Worm (Caenorhabditis elegans) whole organism, L1 larva: Measurements from ENCODE around the gene rbm-26.

Experiments
- C04F5.9 ChIP-seq: sonication (generic microtip); optimal IDR thresholded peaks from 2 replicates; lab custom pipeline; 2016; ENCODE audit warnings: missing genetic modification characterization, missing compliant biosample characterization
- Y116A8C.19 ChIP-seq: sonication (generic microtip); optimal IDR thresholded peaks from 2 replicates; lab custom pipeline; 2016; ENCODE audit warnings: missing compliant biosample characterization, missing genetic modification characterization, borderline replicate concordance
- alr-1 ChIP-seq: fragments of 200-800 bp; sonication (Bioruptor generic); optimal IDR thresholded peaks from 2 replicates; lab custom pipeline; 2018; ENCODE audit warnings: borderline replicate concordance, mild to moderate bottlenecking, missing genetic modification characterization, missing compliant biosample characterization
- blmp-1 ChIP-seq: fragments of 150-350 bp; optimal IDR thresholded peaks from 2 replicates; lab custom pipeline; 2014; ENCODE audit warnings: missing biosample characterization, missing genetic modification characterization
- ceh-63 ChIP-seq: fragments of 200-800 bp; sonication (Bioruptor generic); optimal IDR thresholded peaks from 2 replicates; lab custom pipeline; 2018; ENCODE audit warnings: mild to moderate bottlenecking, missing genetic modification characterization, missing compliant biosample characterization
- ceh-88 ChIP-seq: fragments of 200-800 bp; sonication (Bioruptor generic); IDR thresholded peaks from 2 replicates; pipeline ENCODE4 v1.3.6; 2022; ENCODE audit warnings: missing genetic modification characterization, missing compliant biosample characterization
- ceh-90 ChIP-seq: sonication (generic microtip); optimal IDR thresholded peaks from 2 replicates; lab custom pipeline; 2016; ENCODE audit warnings: missing genetic modification characterization, missing compliant biosample characterization
- ces-1 ChIP-seq: fragments of 150-350 bp; optimal IDR thresholded peaks from 2 replicates; lab custom pipeline; 2014; ENCODE audit warnings: missing biosample characterization, missing genetic modification reagents, missing genetic modification characterization
- dsc-1 ChIP-seq: sonication (generic microtip); optimal IDR thresholded peaks from 2 replicates; lab custom pipeline; 2016; ENCODE audit warnings: mild to moderate bottlenecking, missing genetic modification characterization, missing compliant biosample characterization
- efl-1 ChIP-seq, 4 experiments: fragments of 150-350 bp; optimal IDR thresholded peaks in 3 of 4; peaks in 1 of 4; 1 replicate in 1 of 4; 2 replicates in 3 of 4; lab custom pipeline; 2014; ENCODE audit warnings: missing biosample characterization in 2 of 4, missing genetic modification characterization in 2 of 4, missing genetic modification reagents in 2 of 4
- elt-2 ChIP-seq: sonication (generic microtip); optimal IDR thresholded peaks from 2 replicates; lab custom pipeline; 2016; ENCODE audit warnings: missing genetic modification characterization, mild to moderate bottlenecking, inconsistent platforms, missing compliant biosample characterization, missing genetic modification reagents
- fos-1 ChIP-seq: fragments of 150-350 bp; optimal IDR thresholded peaks from 2 replicates; lab custom pipeline; 2014; ENCODE audit warnings: missing biosample characterization, missing genetic modification characterization
- hlh-4 ChIP-seq: sonication (generic microtip); optimal IDR thresholded peaks from 2 replicates; lab custom pipeline; 2016; ENCODE audit warnings: mild to moderate bottlenecking, missing genetic modification characterization, missing compliant biosample characterization
- isw-1 ChIP-seq: fragments of 200-800 bp; sonication (Bioruptor generic); IDR thresholded peaks from 2 replicates; pipeline ENCODE4 v1.3.6; 2022; ENCODE audit warnings: missing genetic modification characterization, missing compliant biosample characterization
- jun-1 ChIP-seq: fragments of 150-350 bp; optimal IDR thresholded peaks from 2 replicates; lab custom pipeline; 2014; ENCODE audit warnings: missing biosample characterization, missing genetic modification reagents, missing genetic modification characterization
- lin-14 ChIP-seq: fragments of 200-800 bp; sonication (Bioruptor generic); optimal IDR thresholded peaks from 2 replicates; lab custom pipeline; 2018; ENCODE audit warnings: mild to moderate bottlenecking, missing genetic modification characterization, moderate library complexity, missing compliant biosample characterization
- lin-15B ChIP-seq: fragments of 150-350 bp; sonication (generic microtip); optimal IDR thresholded peaks from 3 replicates; lab custom pipeline; 2014; ENCODE audit warnings: missing biosample characterization, missing genetic modification characterization
- lsy-2 ChIP-seq, 2 experiments: fragments of 150-350 bp; optimal IDR thresholded peaks; 2 replicates each; lab custom pipeline; 2014; ENCODE audit warnings: missing biosample characterization in 2 of 2, missing genetic modification characterization in 2 of 2
- mab-9 ChIP-seq: fragments of 200-800 bp; sonication (Bioruptor generic); IDR thresholded peaks from 2 replicates; pipeline ENCODE4 v1.3.6; 2022; ENCODE audit warnings: missing genetic modification reagents, missing genetic modification characterization, missing compliant biosample characterization
- nhr-11 ChIP-seq: fragments of 150-350 bp; optimal IDR thresholded peaks from 2 replicates; lab custom pipeline; 2014; ENCODE audit warnings: missing biosample characterization, missing genetic modification characterization
- nhr-20 ChIP-seq: sonication (generic microtip); optimal IDR thresholded peaks from 2 replicates; lab custom pipeline; 2016; ENCODE audit warnings: mild to moderate bottlenecking, missing genetic modification characterization, missing compliant biosample characterization
- nhr-71 ChIP-seq: sonication (generic microtip); optimal IDR thresholded peaks from 2 replicates; lab custom pipeline; 2016; ENCODE audit warnings: mild to moderate bottlenecking, missing genetic modification characterization, moderate library complexity, missing compliant biosample characterization
- nhr-76 ChIP-seq: sonication (generic microtip); optimal IDR thresholded peaks from 2 replicates; lab custom pipeline; 2017; ENCODE audit warnings: missing biosample characterization, missing genetic modification characterization
- nhr-77 ChIP-seq: fragments of 150-350 bp; optimal IDR thresholded peaks from 2 replicates; lab custom pipeline; 2014; ENCODE audit warnings: missing biosample characterization, missing genetic modification characterization
- pag-3 ChIP-seq: sonication (generic microtip); optimal IDR thresholded peaks from 2 replicates; lab custom pipeline; 2017; ENCODE audit warnings: missing genetic modification characterization, mild to moderate bottlenecking, missing compliant biosample characterization, antibody characterized with exemption, borderline replicate concordance; ENCODE audit not compliant: insufficient read depth
- pax-3 ChIP-seq: fragments of 200-800 bp; sonication (Bioruptor generic); optimal IDR thresholded peaks from 2 replicates; lab custom pipeline; 2018; ENCODE audit warnings: mild to moderate bottlenecking, missing genetic modification characterization, moderate library complexity, missing compliant biosample characterization
- pqm-1 ChIP-seq: sonication (generic microtip); optimal IDR thresholded peaks from 3 replicates; lab custom pipeline; 2017; ENCODE audit warnings: missing biosample characterization, missing genetic modification characterization
- rnt-1 ChIP-seq: sonication (generic microtip); optimal IDR thresholded peaks from 2 replicates; lab custom pipeline; 2016; ENCODE audit warnings: mild to moderate bottlenecking, missing genetic modification characterization, moderate library complexity, missing compliant biosample characterization
- skn-1 ChIP-seq: fragments of 150-350 bp; optimal IDR thresholded peaks from 2 replicates; lab custom pipeline; 2014; ENCODE audit warnings: missing biosample characterization, missing genetic modification characterization
- snpc-4 ChIP-seq: fragments of 150-350 bp; optimal IDR thresholded peaks from 2 replicates; lab custom pipeline; 2014; ENCODE audit warnings: missing biosample characterization, missing genetic modification characterization
- sox-4 ChIP-seq: sonication (generic microtip); optimal IDR thresholded peaks from 2 replicates; lab custom pipeline; 2016; ENCODE audit warnings: missing genetic modification characterization, missing compliant biosample characterization
- sptf-1 ChIP-seq: fragments of 150-350 bp; optimal IDR thresholded peaks from 2 replicates; lab custom pipeline; 2014; ENCODE audit warnings: missing biosample characterization, missing genetic modification characterization
- unc-86 ChIP-seq: sonication (generic microtip); optimal IDR thresholded peaks from 2 replicates; lab custom pipeline; 2016; ENCODE audit warnings: missing genetic modification characterization, missing compliant biosample characterization
- vab-15 ChIP-seq: sonication (generic microtip); optimal IDR thresholded peaks from 2 replicates; lab custom pipeline; 2017; ENCODE audit warnings: missing genotype, mild to moderate bottlenecking, missing genetic modification characterization, missing compliant biosample characterization
- zip-4 ChIP-seq: fragments of 200-800 bp; sonication (Bioruptor generic); optimal IDR thresholded peaks from 2 replicates; lab custom pipeline; 2018; ENCODE audit warnings: mild to moderate bottlenecking, missing genetic modification characterization, moderate library complexity, missing compliant biosample characterization
- ztf-11 ChIP-seq, 2 experiments: sonication (generic microtip); optimal IDR thresholded peaks; 2 replicates each; lab custom pipeline; 2016 to 2017; ENCODE audit warnings: missing genetic modification characterization in 2 of 2, missing biosample characterization in 1 of 2, missing compliant biosample characterization in 1 of 2
- ztf-4 ChIP-seq: fragments of 150-350 bp; optimal IDR thresholded peaks from 2 replicates; lab custom pipeline; 2014; ENCODE audit warnings: missing biosample characterization, missing genetic modification characterization

Gene rbm-26

DNA sequence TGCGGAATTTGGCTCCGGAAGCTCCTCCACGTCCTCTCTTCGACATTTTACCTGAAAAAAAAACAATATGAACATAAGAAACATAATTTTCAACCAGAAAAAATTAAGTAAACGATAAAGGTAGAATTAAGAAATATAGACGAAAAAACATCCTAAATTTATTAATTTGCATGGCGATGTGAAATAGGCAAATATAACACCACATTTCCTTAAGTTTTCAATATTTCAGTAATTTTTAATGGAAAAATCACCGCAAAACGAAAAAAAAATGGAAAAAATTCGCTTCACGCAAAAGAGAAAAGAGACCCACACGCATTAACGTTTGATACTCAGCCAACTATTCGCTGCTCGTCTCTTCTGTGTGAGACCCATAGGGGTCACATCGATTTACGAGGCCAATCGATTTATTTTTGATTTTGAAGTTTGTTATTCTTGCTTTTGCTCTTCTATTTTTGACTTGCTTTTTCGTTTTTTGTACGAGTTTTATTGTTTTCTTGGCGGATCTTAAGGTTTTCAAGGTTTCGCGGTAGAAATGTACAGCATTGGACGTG lies 5.2 kb upstream of the rbm-26 start, which contains the start of gene rpl-23 (continued):
- no peak for TF ChIP-seq pag-3 (tag; lab: Kevin White, UChicago)
- peak; percentile 80 for TF ChIP-seq nhr-11 (tag; lab: Kevin White, UChicago)
- peak; percentile 94 to 97 for TF ChIP-seq lsy-2 (tag; optimal IDR thresholded peaks at IDR 0.05; lab: Kevin White, UChicago)
- TF ChIP-seq alr-1 (tag; lab: Kevin White, UChicago) = no peak
- no peak for TF ChIP-seq pqm-1
- no peak for TF ChIP-seq nhr-76 (tag; lab: Kevin White, UChicago)
- TF ChIP-seq pax-3 (tag; lab: Kevin White, UChicago) = peak; percentile 80
- no peak for TF ChIP-seq hlh-4 (tag; lab: Kevin White, UChicago)
- TF ChIP-seq C04F5.9 (tag; lab: Kevin White, UChicago) = peak; percentile 47
- peak; percentile 80 for TF ChIP-seq unc-86 (tag; lab: Kevin White, UChicago)
- peak; percentile 91 for TF ChIP-seq nhr-20 (tag; lab: Kevin White, UChicago)
- TF ChIP-seq ces-1 = no peak
- peak; percentile 92 for TF ChIP-seq fos-1 (tag; lab: Kevin White, UChicago)
- no peak for TF ChIP-seq Y116A8C.19
- peak; percentile 91 for TF ChIP-seq blmp-1 (tag; lab: Kevin White, UChicago)
- no peak for TF ChIP-seq ceh-90 (tag; lab: Kevin White, UChicago)
- TF ChIP-seq snpc-4 (tag; lab: Kevin White, UChicago) = peak; percentile 61
- TF ChIP-seq isw-1 (GFP tag; lab: Robert Waterston, UW) = peak; percentile 91
- peak; percentile 71 for TF ChIP-seq zip-4
- peak; percentile 93 for TF ChIP-seq lin-14 (GFP tag; lab: Kevin White, UChicago)
- peak; percentile 26 for TF ChIP-seq elt-2 (tag; lab: Kevin White, UChicago)
- TF ChIP-seq lin-15B = peak; percentile 85
- no peak for TF ChIP-seq sptf-1 (tag; lab: Kevin White, UChicago)
- no peak for TF ChIP-seq ceh-63
- TF ChIP-seq nhr-77 = peak; percentile 90
- no peak for TF ChIP-seq sox-4
- peak; percentile 71 for TF ChIP-seq ceh-88 (GFP tag; lab: Robert Waterston, UW)
- peak; percentile 79 for TF ChIP-seq ztf-4
- peak; percentile 81 for TF ChIP-seq vab-15 (tag; lab: Kevin White, UChicago)
- peak; percentile 97 for TF ChIP-seq skn-1 (tag; lab: Kevin White, UChicago)

DNA sequence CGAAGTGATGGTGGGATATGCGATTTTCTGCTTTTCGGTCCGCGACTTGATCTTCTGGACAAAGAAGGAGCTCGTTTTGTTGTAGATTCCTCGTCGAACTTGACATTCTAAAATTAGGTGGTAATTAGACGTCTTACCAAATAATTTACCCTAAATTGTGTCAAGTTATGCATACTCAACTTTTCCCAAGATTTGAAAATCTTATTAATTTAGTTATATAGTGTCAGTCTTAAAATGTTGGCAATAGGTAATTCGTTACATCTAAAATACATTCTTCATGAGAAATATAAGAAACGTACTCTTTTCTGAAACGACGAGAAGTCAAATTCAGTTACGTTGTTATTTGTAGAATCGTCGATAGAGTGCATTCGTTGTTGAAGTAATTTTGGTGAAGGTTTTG lies 3.8 kb upstream of the rbm-26 start:
- TF ChIP-seq alr-1 (tag; lab: Kevin White, UChicago) (peak; percentile 99), isw-1 (GFP tag; lab: Robert Waterston, UW) (no peak)
- TF ChIP-seq, all 84 proteins: peak for 1

DNA sequence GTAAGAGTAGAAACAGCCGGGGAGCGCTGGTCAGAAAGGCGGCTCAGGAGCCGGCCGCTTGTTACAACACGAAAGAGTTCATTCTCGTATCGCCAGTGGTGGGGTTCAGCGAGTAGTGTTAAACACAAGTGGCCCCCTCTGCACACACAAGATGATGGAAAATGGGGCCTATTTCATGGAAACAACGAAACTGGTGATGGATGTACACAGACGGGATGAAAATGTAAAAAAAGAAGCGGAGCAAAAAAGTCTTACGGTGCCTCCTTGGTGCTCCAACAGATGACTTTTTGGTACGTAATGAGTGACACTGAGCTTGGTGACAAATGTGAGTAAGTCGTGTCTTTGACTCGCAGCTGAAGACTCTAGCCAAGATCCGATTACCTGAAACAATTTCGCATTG lies 3.3 kb upstream of the rbm-26 start:
- peak; percentile 37 for TF ChIP-seq dsc-1 (tag; lab: Kevin White, UChicago)
- TF ChIP-seq lsy-2 (tag; optimal IDR thresholded peaks at IDR 0.05; lab: Kevin White, UChicago) = peak in 1 of 2 experiments; percentile 19
- TF ChIP-seq nhr-71 = peak; percentile 25
- no peak for TF ChIP-seq vab-15 (tag; lab: Kevin White, UChicago)
- TF ChIP-seq rnt-1 = peak; percentile 50
- TF ChIP-seq lin-14 (GFP tag; lab: Kevin White, UChicago) = peak; percentile 55

DNA sequence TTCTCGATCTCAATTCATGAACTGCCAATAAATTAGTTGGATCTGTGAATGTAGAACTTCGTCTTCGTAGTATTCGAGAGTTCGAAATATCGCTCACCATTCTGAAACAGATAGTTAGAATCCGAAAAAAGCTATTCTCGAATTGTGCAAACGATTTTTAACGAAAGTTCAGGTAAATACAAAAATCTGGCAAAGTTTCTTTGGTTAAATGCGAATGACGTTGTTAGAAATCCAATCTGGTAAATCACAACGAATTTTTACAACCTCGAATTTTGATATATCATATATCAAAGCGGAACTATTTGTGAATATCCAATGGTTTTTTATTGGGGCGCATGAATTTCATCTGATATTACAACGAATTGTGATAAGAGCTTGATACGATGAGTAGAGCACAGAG lies 2.1 kb upstream of the rbm-26 start, which contains the start of gene hpo-28:
hpo-28 (minus strand) TSS at position 101 of the 400 bp plus-strand sequence.
- TF ChIP-seq mab-9 (GFP tag; lab: Robert Waterston, UW) = no peak
- no peak for TF ChIP-seq jun-1 (tag; lab: Kevin White, UChicago)
- peak; percentile 13 for TF ChIP-seq rnt-1
- TF ChIP-seq efl-1 (optimal IDR thresholded peaks at IDR 0.05; lab: Kevin White, UChicago) = no peak
- peak in 1 of 2 experiments; percentile 27 for TF ChIP-seq efl-1 (GFP tag; optimal IDR thresholded peaks at IDR 0.05 in 1 of 2; lab: Kevin White, UChicago)
- no peak for TF ChIP-seq ztf-11 (tag; optimal IDR thresholded peaks at IDR 0.05; lab: Kevin White, UChicago)
- TF ChIP-seq ceh-63 = no peak
- TF ChIP-seq ceh-88 (GFP tag; lab: Robert Waterston, UW) = no peak
- TF ChIP-seq elt-2 (tag; lab: Kevin White, UChicago) = no peak
- no peak for TF ChIP-seq snpc-4 (tag; lab: Kevin White, UChicago)
